Fruit fly (Drosophila melanogaster): ENCODE results near the gene REPTOR.
A peak's percentile ranks its signal among the peaks of the same experiment; 100 is the strongest.

Gene REPTOR

dm6 chr3R:24629877-24630808 lies 47.5 kb upstream of the REPTOR start, which contains the start of gene Wsck (continued):
- no peak for TF ChIP-seq CG13775 (GFP tag; optimal IDR thresholded peaks at IDR 0.05)
- TF ChIP-seq CG31388 (GFP tag; optimal IDR thresholded peaks at IDR 0.05): no peak
- TF ChIP-seq Mad (GFP tag; optimal IDR thresholded peaks at IDR 0.05): no peak
- TF ChIP-seq en (GFP tag; optimal IDR thresholded peaks at IDR 0.05): no peak
- peak; percentile 85 for TF ChIP-seq E2f2 (GFP tag; IDR thresholded peaks at IDR 0.05)
- TF ChIP-seq zfh2 (GFP tag; optimal IDR thresholded peaks at IDR 0.05): no peak
- no peak for TF ChIP-seq ken (GFP tag; IDR thresholded peaks at IDR 0.05)
- no peak for TF ChIP-seq gsb-n (tag; optimal IDR thresholded peaks at IDR 0.05)
- no peak for TF ChIP-seq CG1602 (GFP tag; optimal IDR thresholded peaks at IDR 0.05)
- peak in 1 of 2 experiments; percentile 62 for TF ChIP-seq tll (GFP tag; optimal IDR thresholded peaks at IDR 0.05)
- no peak for TF ChIP-seq chn (GFP tag; optimal IDR thresholded peaks at IDR 0.05)
- no peak for TF ChIP-seq maf-S (GFP tag; optimal IDR thresholded peaks at IDR 0.05)
- TF ChIP-seq Dip3 (GFP tag; optimal IDR thresholded peaks at IDR 0.05): no peak
- TF ChIP-seq prd (optimal IDR thresholded peaks at IDR 0.05): no peak
- TF ChIP-seq prd (GFP tag; IDR thresholded peaks at IDR 0.05): no peak
- TF ChIP-seq pros (GFP tag; optimal IDR thresholded peaks at IDR 0.05): peak; percentile 13
- TF ChIP-seq CG4730 (GFP tag; IDR thresholded peaks at IDR 0.05): no peak
- TF ChIP-seq dpn (GFP tag; optimal IDR thresholded peaks at IDR 0.05): no peak
- no peak for TF ChIP-seq Fer3 (tag; optimal IDR thresholded peaks at IDR 0.05)
- no peak for TF ChIP-seq CG10274 (GFP tag; optimal IDR thresholded peaks at IDR 0.05)
- TF ChIP-seq az2 (GFP tag; optimal IDR thresholded peaks at IDR 0.05): no peak
- TF ChIP-seq Usf (GFP tag; optimal IDR thresholded peaks at IDR 0.05): no peak
- TF ChIP-seq fd3F (GFP tag; optimal IDR thresholded peaks at IDR 0.05): no peak
- no peak for TF ChIP-seq CG12104 (GFP tag; optimal IDR thresholded peaks at IDR 0.05)
- TF ChIP-seq HHEX (GFP tag; optimal IDR thresholded peaks at IDR 0.05): no peak
- no peak for TF ChIP-seq hth (optimal IDR thresholded peaks at IDR 0.05)
- TF ChIP-seq CG15269 (tag; optimal IDR thresholded peaks at IDR 0.05): no peak
- TF ChIP-seq sr (GFP tag; IDR thresholded peaks at IDR 0.05): no peak
- TF ChIP-seq CG42726 (GFP tag; IDR thresholded peaks at IDR 0.05; ENCODE audit: partially characterized antibody): no peak
- TF ChIP-seq sima (GFP tag; optimal IDR thresholded peaks at IDR 0.05): no peak
- no peak for TF ChIP-seq ERR (GFP tag; optimal IDR thresholded peaks at IDR 0.05)
- no peak for TF ChIP-seq sob (GFP tag; IDR thresholded peaks at IDR 0.05)
- no peak for TF ChIP-seq Hand (GFP tag; optimal IDR thresholded peaks at IDR 0.05)
- no peak for TF ChIP-seq cas (GFP tag; IDR thresholded peaks at IDR 0.05)
- TF ChIP-seq otp (GFP tag; IDR thresholded peaks at IDR 0.05): peak; percentile 72; the same call in 1 of the 3 replicates
- no peak for TF ChIP-seq CG12236 (GFP tag; optimal IDR thresholded peaks at IDR 0.05)
- TF ChIP-seq Doc2 (GFP tag; IDR thresholded peaks at IDR 0.05): no peak
- TF ChIP-seq CG12219 (GFP tag; optimal IDR thresholded peaks at IDR 0.05): no peak
- TF ChIP-seq CG11696 (GFP tag; IDR thresholded peaks at IDR 0.05): no peak
- TF ChIP-seq yki (optimal IDR thresholded peaks at IDR 0.05): no peak
- no peak for TF ChIP-seq da (GFP tag; optimal IDR thresholded peaks at IDR 0.05)
- TF ChIP-seq CG30403 (GFP tag; optimal IDR thresholded peaks at IDR 0.05): no peak
- no peak for TF ChIP-seq dmrt99B (tag; optimal IDR thresholded peaks at IDR 0.05)
- no peak for TF ChIP-seq CG10543 (GFP tag; optimal IDR thresholded peaks at IDR 0.05)
- TF ChIP-seq corto (GFP tag; optimal IDR thresholded peaks at IDR 0.05): no peak
- TF ChIP-seq CG10431 (GFP tag; optimal IDR thresholded peaks at IDR 0.05): no peak
- no peak for TF ChIP-seq bsh (GFP tag; optimal IDR thresholded peaks at IDR 0.05)
- TF ChIP-seq ro (GFP tag; IDR thresholded peaks at IDR 0.05): no peak
- TF ChIP-seq ttk (GFP tag; IDR thresholded peaks at IDR 0.05): no peak
- TF ChIP-seq cato (GFP tag; optimal IDR thresholded peaks at IDR 0.05; ENCODE audit: borderline replicate concordance): no peak
